Worm (Caenorhabditis elegans) whole organism, L2 larva: Measurements from ENCODE around the gene eif-2A.

Source experiments
- aly-2 ChIP-seq: fragments of 150-350 bp; optimal IDR thresholded peaks from 2 replicates; lab custom pipeline; 2014; ENCODE audit warnings: missing biosample characterization, missing genetic modification characterization
- ceh-82 ChIP-seq: fragments of 150-350 bp; optimal IDR thresholded peaks from 2 replicates; lab custom pipeline; 2014; ENCODE audit warnings: missing biosample characterization, missing genetic modification characterization
- lin-39 ChIP-seq: fragments of 150-350 bp; optimal IDR thresholded peaks from 2 replicates; lab custom pipeline; 2014; ENCODE audit warnings: missing biosample characterization, missing genetic modification reagents, missing genetic modification characterization
- mdl-1 ChIP-seq, 2 experiments: fragments of 150-350 bp in 1 of 2; sonication (generic microtip) in 1 of 2; optimal IDR thresholded peaks; 2 replicates each; lab custom pipeline; 2017; ENCODE audit warnings: missing biosample characterization in 2 of 2, missing genetic modification characterization in 2 of 2
- nhr-129 ChIP-seq: fragments of 150-350 bp; optimal IDR thresholded peaks from 2 replicates; lab custom pipeline; 2014; ENCODE audit warnings: missing biosample characterization, missing genetic modification characterization
- ztf-4 ChIP-seq: fragments of 150-350 bp; optimal IDR thresholded peaks from 2 replicates; lab custom pipeline; 2014; ENCODE audit warnings: missing biosample characterization, missing genetic modification characterization

- TF ChIP-seq lin-39 (tag; lab: Kevin White, UChicago): no peak
- no peak for TF ChIP-seq ceh-82 (tag; lab: Kevin White, UChicago)
- TF ChIP-seq ztf-4 (tag; lab: Kevin White, UChicago): no peak
- TF ChIP-seq nhr-129 (tag; lab: Kevin White, UChicago): no peak
- no peak for TF ChIP-seq mdl-1 (tag; optimal IDR thresholded peaks at IDR 0.05; lab: Kevin White, UChicago)
- TF ChIP-seq aly-2: no peak
Measured at ce11 chrII:10373536-10374169, 42.9 kb upstream of the eif-2A start.
